Fruit fly (Drosophila melanogaster) whole organism, embryonic: ENCODE data around the gene CG14131.
A peak's percentile ranks its signal among the peaks of the same experiment; 100 is the strongest.

Experiments used
- Ada2b ChIP-seq: fragments of 200-800 bp; sonication (Bioruptor generic); IDR thresholded peaks from 2 replicates; pipeline ENCODE4 v1.3.6; 2022; ENCODE audit warnings: missing biosample characterization, missing genetic modification characterization
- Asciz ChIP-seq: fragments of 200-800 bp; sonication (Bioruptor generic); optimal IDR thresholded peaks from 2 replicates; lab custom pipeline; 2017; ENCODE audit warnings: missing biosample characterization, mild to moderate bottlenecking, missing genetic modification characterization, missing genetic modification reagents
- Atf6 ChIP-seq: fragments of 200-800 bp; sonication (Bioruptor generic); IDR thresholded peaks from 2 replicates; pipeline ENCODE4 v1.3.6; 2022; ENCODE audit warnings: missing biosample characterization, missing genetic modification characterization
- Awh ChIP-seq: fragments of 200-800 bp; sonication (Bioruptor generic); IDR thresholded peaks from 2 replicates; pipeline ENCODE4, ENCODE4 v1.3.6; 2022; ENCODE audit warnings: missing biosample characterization, missing genetic modification characterization
- CG11723 ChIP-seq: fragments of 200-800 bp; sonication (Bioruptor generic); optimal IDR thresholded peaks from 2 replicates; lab custom pipeline; 2017; ENCODE audit warnings: missing biosample characterization, mild to moderate bottlenecking, missing genetic modification characterization
- CG12071 ChIP-seq: fragments of 200-800 bp; sonication (Bioruptor generic); optimal IDR thresholded peaks from 3 replicates; lab custom pipeline; 2018; ENCODE audit warnings: missing biosample characterization, mild to moderate bottlenecking, missing genetic modification characterization
- CG12299 ChIP-seq: fragments of 200-800 bp; sonication (Bioruptor generic); optimal IDR thresholded peaks from 2 replicates; lab custom pipeline; 2018; ENCODE audit warnings: missing biosample characterization, mild to moderate bottlenecking, missing genetic modification characterization
- CG15479 ChIP-seq: fragments of 200-800 bp; sonication (Bioruptor generic); optimal IDR thresholded peaks from 3 replicates; lab custom pipeline; 2019; ENCODE audit warnings: missing biosample characterization, mild to moderate bottlenecking, missing genetic modification characterization, moderate library complexity
- CG15696 ChIP-seq: fragments of 200-800 bp; sonication (Bioruptor generic); optimal IDR thresholded peaks from 2 replicates; lab custom pipeline; 2019; ENCODE audit warnings: missing biosample characterization, mild to moderate bottlenecking, missing genetic modification characterization, moderate library complexity
- CG18764 ChIP-seq: fragments of 200-800 bp; sonication (Bioruptor generic); optimal IDR thresholded peaks from 3 replicates; lab custom pipeline; 2016; ENCODE audit warnings: missing biosample characterization, missing genetic modification characterization
- CG2129 ChIP-seq: fragments of 200-800 bp; sonication (Bioruptor generic); IDR thresholded peaks from 2 replicates; pipeline ENCODE4 v1.3.6; 2022; ENCODE audit warnings: missing biosample characterization, missing genetic modification characterization; ENCODE audit not compliant: partially characterized antibody
- CG2199 ChIP-seq: fragments of 200-800 bp; sonication (Bioruptor generic); IDR thresholded peaks from 3 replicates; pipeline ENCODE4 v1.3.6; 2022; ENCODE audit warnings: missing biosample characterization, missing genetic modification characterization
- CG33213 ChIP-seq: fragments of 200-800 bp; sonication (Bioruptor generic); optimal IDR thresholded peaks from 3 replicates; lab custom pipeline; 2016; ENCODE audit warnings: missing biosample characterization, missing genetic modification characterization
- CG4820 ChIP-seq: fragments of 200-800 bp; sonication (Bioruptor generic); optimal IDR thresholded peaks from 3 replicates; lab custom pipeline; 2016; ENCODE audit warnings: missing biosample characterization, missing genetic modification characterization
- CG4854 ChIP-seq: fragments of 200-800 bp; sonication (Bioruptor generic); optimal IDR thresholded peaks from 2 replicates; lab custom pipeline; 2016; ENCODE audit warnings: missing biosample characterization, missing genetic modification characterization, inconsistent platforms
- CG6175 ChIP-seq: fragments of 200-800 bp; sonication (Bioruptor generic); IDR thresholded peaks from 3 replicates; pipeline ENCODE4 v1.3.6; 2022; ENCODE audit warnings: missing biosample characterization, missing genetic modification characterization
- CG6272 ChIP-seq: fragments of 200-800 bp; sonication (Bioruptor generic); IDR thresholded peaks from 2 replicates; pipeline ENCODE4 v1.3.6; 2022; ENCODE audit warnings: missing biosample characterization, missing genetic modification characterization
- CG7839 ChIP-seq: fragments of 200-800 bp; sonication (Bioruptor generic); optimal IDR thresholded peaks from 3 replicates; lab custom pipeline; 2018; ENCODE audit warnings: missing biosample characterization, mild to moderate bottlenecking, missing genetic modification characterization, moderate library complexity
- CG7928 ChIP-seq: fragments of 200-800 bp; sonication (Bioruptor generic); optimal IDR thresholded peaks from 2 replicates; lab custom pipeline; 2017; ENCODE audit warnings: missing biosample characterization, mild to moderate bottlenecking, missing genetic modification characterization
- CG8290 ChIP-seq, 3 experiments: fragments of 200-800 bp; sonication (Bioruptor generic); optimal IDR thresholded peaks; 2 replicates each; lab custom pipeline; 2016 to 2019; ENCODE audit warnings: missing biosample characterization in 3 of 3, missing genetic modification characterization in 3 of 3, mild to moderate bottlenecking in 2 of 3, moderate library complexity in 1 of 3
- CG8478 ChIP-seq: fragments of >200 bp; optimal IDR thresholded peaks from 2 replicates; lab custom pipeline; 2018
- CG9609 ChIP-seq: fragments of 200-800 bp; sonication (Bioruptor generic); optimal IDR thresholded peaks from 3 replicates; lab custom pipeline; 2016; ENCODE audit warnings: missing biosample characterization, missing genetic modification characterization
- E2f2 ChIP-seq: fragments of 200-800 bp; sonication (Bioruptor generic); IDR thresholded peaks from 2 replicates; pipeline ENCODE4 v1.3.6; 2022; ENCODE audit warnings: missing biosample characterization, missing genetic modification characterization
- Ets65A ChIP-seq: fragments of 200-800 bp; sonication (Bioruptor generic); peaks from one replicate; lab custom pipeline; 2016; ENCODE audit warnings: missing biosample characterization, missing genetic modification characterization
- Gug ChIP-seq: fragments of 200-800 bp; sonication (Bioruptor generic); IDR thresholded peaks from 4 replicates; pipeline ENCODE4 v1.3.6; 2022; ENCODE audit warnings: missing biosample characterization, missing genetic modification characterization
- MTF-1 ChIP-seq: fragments of 200-800 bp; sonication (Bioruptor generic); optimal IDR thresholded peaks from 2 replicates; lab custom pipeline; 2018; ENCODE audit warnings: missing biosample characterization, mild to moderate bottlenecking, missing genetic modification characterization, borderline replicate concordance
- NC2β ChIP-seq: fragments of 200-800 bp; sonication (Bioruptor generic); optimal IDR thresholded peaks from 2 replicates; lab custom pipeline; 2016; ENCODE audit warnings: missing biosample characterization, missing genetic modification characterization
- Nf-YC ChIP-seq: fragments of 200-800 bp; optimal IDR thresholded peaks from 3 replicates; lab custom pipeline; 2019; ENCODE audit warnings: missing biosample characterization, mild to moderate bottlenecking, missing genetic modification characterization, moderate library complexity
- Oli ChIP-seq: fragments of 200-800 bp; sonication (Bioruptor generic); optimal IDR thresholded peaks from 2 replicates; lab custom pipeline; 2018; ENCODE audit warnings: missing biosample characterization, mild to moderate bottlenecking, missing genetic modification characterization, moderate library complexity
- Xbp1 ChIP-seq: fragments of 200-800 bp; sonication (Bioruptor generic); optimal IDR thresholded peaks from 3 replicates; lab custom pipeline; 2016; ENCODE audit warnings: missing biosample characterization, mild to moderate bottlenecking, missing genetic modification characterization
- amos ChIP-seq: fragments of 200-800 bp; sonication (Bioruptor generic); IDR thresholded peaks from 2 replicates; pipeline ENCODE4 v1.3.6; 2022; ENCODE audit warnings: missing biosample characterization, missing genetic modification characterization; ENCODE audit not compliant: partially characterized antibody
- bigmax ChIP-seq: fragments of 200-800 bp; sonication (Bioruptor generic); optimal IDR thresholded peaks from 2 replicates; lab custom pipeline; 2018; ENCODE audit warnings: missing biosample characterization, mild to moderate bottlenecking, missing genetic modification characterization
- cg ChIP-seq: fragments of 200-800 bp; sonication (Bioruptor generic); optimal IDR thresholded peaks from 3 replicates; lab custom pipeline; 2019; ENCODE audit warnings: missing biosample characterization, mild to moderate bottlenecking, missing genetic modification characterization, moderate library complexity
- chm ChIP-seq: fragments of 200-800 bp; sonication (Bioruptor generic); IDR thresholded peaks from 2 replicates; pipeline ENCODE4 v1.3.6; 2022; ENCODE audit warnings: missing biosample characterization, missing genetic modification characterization
- exex ChIP-seq: fragments of 200-800 bp; sonication (Bioruptor generic); optimal IDR thresholded peaks from 4 replicates; lab custom pipeline; 2018; ENCODE audit warnings: missing biosample characterization, mild to moderate bottlenecking, missing genetic modification characterization, moderate library complexity
- h ChIP-seq: fragments of >200 bp; optimal IDR thresholded peaks from 2 replicates; lab custom pipeline; 2017
- hb ChIP-seq: fragments of 200-800 bp; sonication (Bioruptor generic); IDR thresholded peaks from 3 replicates; pipeline ENCODE4 v1.3.6; 2022; ENCODE audit warnings: missing biosample characterization, missing genetic modification characterization; ENCODE audit not compliant: partially characterized antibody
- kay ChIP-seq: fragments of 200-800 bp; sonication (Bioruptor generic); optimal IDR thresholded peaks from 2 replicates; lab custom pipeline; 2016; ENCODE audit warnings: missing biosample characterization, missing genetic modification characterization
- mam ChIP-seq: fragments of 200-800 bp; sonication (Bioruptor generic); optimal IDR thresholded peaks from 3 replicates; lab custom pipeline; 2016; ENCODE audit warnings: missing biosample characterization, missing genetic modification characterization
- onecut ChIP-seq: fragments of 200-800 bp; sonication (Bioruptor generic); IDR thresholded peaks from 2 replicates; pipeline ENCODE4 v1.3.6; 2022; ENCODE audit warnings: missing biosample characterization, missing genetic modification characterization
- org-1 ChIP-seq: fragments of 200-800 bp; sonication (Bioruptor generic); optimal IDR thresholded peaks from 2 replicates; lab custom pipeline; 2017; ENCODE audit warnings: missing biosample characterization, missing genetic modification characterization
- phol ChIP-seq: fragments of 200-800 bp; sonication (Bioruptor generic); optimal IDR thresholded peaks from 3 replicates; lab custom pipeline; 2018; ENCODE audit warnings: missing biosample characterization, mild to moderate bottlenecking, missing genetic modification characterization, moderate library complexity
- pita ChIP-seq: fragments of 200-800 bp; sonication (Bioruptor generic); optimal IDR thresholded peaks from 2 replicates; lab custom pipeline; 2017; ENCODE audit warnings: missing biosample characterization, mild to moderate bottlenecking, missing genetic modification characterization
- psq ChIP-seq: fragments of 200-800 bp; sonication (Bioruptor generic); optimal IDR thresholded peaks from 2 replicates; lab custom pipeline; 2017; ENCODE audit warnings: missing biosample characterization, missing genetic modification characterization
- stwl ChIP-seq: fragments of 200-800 bp; sonication (Bioruptor generic); optimal IDR thresholded peaks from 3 replicates; lab custom pipeline; 2018; ENCODE audit warnings: missing biosample characterization, mild to moderate bottlenecking, missing genetic modification characterization, moderate library complexity
- unc-4 ChIP-seq: fragments of 200-800 bp; sonication (Bioruptor generic); IDR thresholded peaks from 2 replicates; pipeline ENCODE4 v1.3.6; 2022; ENCODE audit warnings: missing biosample characterization, missing genetic modification characterization; ENCODE audit not compliant: partially characterized antibody
- wor ChIP-seq: fragments of 200-800 bp; sonication (Bioruptor generic); IDR thresholded peaks from 2 replicates; pipeline ENCODE4 v1.3.6; 2022; ENCODE audit warnings: missing biosample characterization, missing genetic modification characterization
- zf30C ChIP-seq: fragments of 200-800 bp; sonication (Bioruptor generic); optimal IDR thresholded peaks from 3 replicates; lab custom pipeline; 2018; ENCODE audit warnings: missing biosample characterization, mild to moderate bottlenecking, missing genetic modification characterization

The CG14131 gene

DNA sequence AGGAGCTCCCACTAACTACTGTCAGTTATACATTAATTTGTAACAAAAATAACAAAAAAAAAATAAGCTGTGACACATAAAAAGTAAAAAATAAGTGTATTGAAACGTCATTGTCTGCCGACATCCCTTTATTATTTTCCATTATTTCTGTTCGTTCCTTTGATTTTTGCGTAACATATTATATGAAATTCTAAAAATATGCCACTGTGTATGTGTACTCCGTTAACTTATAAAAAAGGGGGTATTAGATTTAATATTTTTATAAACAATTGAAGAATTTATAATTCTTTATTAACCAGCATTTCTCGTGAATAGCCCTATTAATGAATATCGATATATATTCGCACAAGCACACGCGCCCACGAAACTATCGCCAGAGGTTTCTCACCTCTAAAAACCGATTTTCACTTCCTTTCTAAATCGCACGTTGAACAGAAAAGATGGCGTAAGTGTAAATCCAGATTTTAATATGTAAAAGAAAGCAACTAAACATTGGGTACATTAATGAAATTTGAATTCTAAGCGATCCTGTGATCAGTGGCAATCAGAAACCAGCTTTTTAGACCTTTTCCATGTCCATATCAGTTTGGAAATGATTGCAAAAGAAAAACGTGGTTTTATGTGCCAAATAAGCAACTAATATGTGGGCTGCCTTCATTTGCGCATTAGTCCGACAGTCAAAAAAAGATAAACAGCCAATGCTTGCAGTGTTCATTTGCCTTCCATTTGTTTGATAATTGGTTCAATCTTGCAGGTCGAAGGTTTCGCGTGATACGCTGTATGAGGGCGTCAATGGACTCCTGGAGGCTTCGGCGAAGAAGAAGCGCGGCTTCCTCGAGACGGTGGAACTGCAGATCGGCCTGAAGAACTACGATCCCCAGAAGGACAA is 45.8 kb downstream of the CG14131 start, which contains the start of gene RpL10Ab (continued):
- TF ChIP-seq mam (GFP tag; lab: Kevin White, UChicago) (peak; percentile 39), CG33213 (GFP tag; lab: Kevin White, UChicago) (peak; percentile 33), Oli (tag; lab: Kevin White, UChicago) (peak; percentile 29), CG4854 (peak; percentile 46), stwl (peak; percentile 5), CG4820 (GFP tag; lab: Kevin White, UChicago) (peak; percentile 45), CG15479 (GFP tag; lab: Kevin White, UChicago) (no peak), CG9609 (GFP tag; lab: Kevin White, UChicago) (no peak), Ada2b (peak; percentile 38; the same call in 1 of the 2 replicates), CG6175 (GFP tag; lab: Robert Waterston, UW) (peak; percentile 51; the same call in 1 of the 3 replicates), MTF-1 (GFP tag; lab: Kevin White, UChicago) (peak; percentile 95), CG2199 (GFP tag; lab: Robert Waterston, UW) (no peak), CG6272 (peak; percentile 66; the same call in 1 of the 2 replicates), CG7928 (GFP tag; lab: Kevin White, UChicago) (peak; percentile 47), CG8290 (GFP tag; optimal IDR thresholded peaks at IDR 0.05; lab: Kevin White, UChicago) (no peak), CG8290 (tag; optimal IDR thresholded peaks at IDR 0.05; lab: Kevin White, UChicago) (peak in 1 of 2 experiments; percentile 81), Nf-YC (tag; lab: Kevin White, UChicago) (peak; percentile 38), Ets65A (GFP tag; lab: Kevin White, UChicago) (peak; percentile 96), CG7839 (tag; lab: Kevin White, UChicago) (peak; percentile 49), Awh (peak; percentile 54; the same call in 1 of the 2 replicates), chm (GFP tag; lab: Robert Waterston, UW) (peak; percentile 87), NC2β (peak; percentile 57), wor (0 out of 2 replicates have a peak, but pooled peaks have one; percentile 23), CG2129 (GFP tag; lab: Robert Waterston, UW) (peak; percentile 66), Asciz (GFP tag; lab: Kevin White, UChicago) (peak; percentile 27), org-1 (GFP tag; lab: Kevin White, UChicago) (peak; percentile 34), amos (GFP tag; lab: Robert Waterston, UW) (peak; percentile 94), CG12071 (peak; percentile 82), kay (GFP tag; lab: Kevin White, UChicago) (no peak), CG18764 (GFP tag; lab: Kevin White, UChicago) (peak; percentile 32), unc-4 (GFP tag; lab: Robert Waterston, UW) (peak; percentile 65), CG11723 (GFP tag; lab: Kevin White, UChicago) (peak; percentile 44), exex (tag; lab: Kevin White, UChicago) (peak; percentile 19), phol (tag; lab: Kevin White, UChicago) (peak; percentile 88), Xbp1 (peak; percentile 57), h (lab: Kevin White, UChicago) (no peak), E2f2 (GFP tag; lab: Robert Waterston, UW) (0 out of 2 replicates have a peak, but pooled peaks have one; percentile 37), onecut (GFP tag; lab: Robert Waterston, UW) (peak; percentile 77), CG12299 (tag; lab: Kevin White, UChicago) (peak; percentile 2), cg (GFP tag; lab: Kevin White, UChicago) (no peak), CG8478 (lab: Kevin White, UChicago) (no peak), hb (peak; percentile 80), bigmax (no peak), Gug (GFP tag; lab: Robert Waterston, UW) (peak; percentile 64; the same call in 2 of the 4 replicates), Atf6 (GFP tag; lab: Robert Waterston, UW) (peak; percentile 39), CG15696 (peak; percentile 50), zf30C (no peak), pita (GFP tag; lab: Kevin White, UChicago) (no peak), psq (GFP tag; lab: Kevin White, UChicago) (no peak)
